Worm (Caenorhabditis elegans): Measurements from ENCODE around the gene F14H12.6.

DNA sequence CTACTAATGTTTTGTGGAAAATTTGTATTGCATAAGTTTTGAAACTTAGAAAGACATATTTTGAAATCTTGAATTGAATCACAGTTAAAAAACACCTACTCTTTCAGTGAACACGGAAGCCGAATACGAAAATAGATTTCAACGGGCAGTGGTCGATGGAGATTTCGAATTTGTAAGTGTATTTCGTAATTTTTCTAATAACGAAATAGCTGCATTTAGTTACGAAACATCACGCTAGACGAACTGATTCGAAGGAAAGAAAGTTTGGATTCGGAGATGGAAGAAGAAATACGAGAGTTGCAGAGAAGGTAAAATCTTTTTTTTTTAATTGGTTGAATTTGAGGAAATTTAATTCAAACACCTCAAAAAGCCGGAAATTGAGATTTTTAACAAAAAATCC lies 14.6 kb downstream of the F14H12.6 start:
- TF ChIP-seq unc-55 (GFP tag; optimal IDR thresholded peaks at IDR 0.05) (no peak), nhr-237 (tag; optimal IDR thresholded peaks at IDR 0.05) (no peak), lsy-2 (tag; optimal IDR thresholded peaks at IDR 0.05) (no peak), nhr-77 (tag; optimal IDR thresholded peaks at IDR 0.05) (no peak), nhr-21 (tag; optimal IDR thresholded peaks at IDR 0.05) (no peak)

All from whole organism, L2 larva.